Fruit fly (Drosophila melanogaster) whole organism, embryonic: ENCODE data around the gene Gcna.

Experiments used
- Ada2b ChIP-seq: fragments of 200-800 bp; sonication (Bioruptor generic); IDR thresholded peaks from 2 replicates; pipeline ENCODE4 v1.3.6; 2022; ENCODE audit warnings: missing biosample characterization, missing genetic modification characterization
- Awh ChIP-seq: fragments of 200-800 bp; sonication (Bioruptor generic); IDR thresholded peaks from 2 replicates; pipeline ENCODE4, ENCODE4 v1.3.6; 2022; ENCODE audit warnings: missing biosample characterization, missing genetic modification characterization
- BEAF-32 ChIP-seq: fragments of 200-800 bp; sonication (Bioruptor generic); optimal IDR thresholded peaks from 3 replicates; lab custom pipeline; 2017; ENCODE audit warnings: missing biosample characterization, missing genetic modification characterization, mild to moderate bottlenecking, moderate library complexity, missing genetic modification reagents
- CG10979 ChIP-seq: fragments of 200-800 bp; sonication (Bioruptor generic); optimal IDR thresholded peaks from 2 replicates; lab custom pipeline; 2018; ENCODE audit warnings: missing biosample characterization, mild to moderate bottlenecking, missing genetic modification characterization, moderate library complexity
- CG12391 ChIP-seq: fragments of 200-800 bp; sonication (Bioruptor generic); optimal IDR thresholded peaks from 3 replicates; lab custom pipeline; 2018; ENCODE audit warnings: missing biosample characterization, mild to moderate bottlenecking, missing genetic modification characterization, moderate library complexity
- CG12769 ChIP-seq: fragments of 200-800 bp; sonication (Bioruptor generic); optimal IDR thresholded peaks from 2 replicates; lab custom pipeline; 2019; ENCODE audit warnings: missing biosample characterization, mild to moderate bottlenecking, missing genetic modification characterization, moderate library complexity
- CG13296 ChIP-seq: fragments of 200-800 bp; sonication (Bioruptor generic); optimal IDR thresholded peaks from 3 replicates; lab custom pipeline; 2018; ENCODE audit warnings: missing biosample characterization, mild to moderate bottlenecking, missing genetic modification characterization
- CG13894 ChIP-seq: fragments of 200-800 bp; sonication (Bioruptor generic); optimal IDR thresholded peaks from 3 replicates; lab custom pipeline; 2018; ENCODE audit warnings: missing biosample characterization, mild to moderate bottlenecking, missing genetic modification characterization, moderate library complexity
- CG14014 ChIP-seq: fragments of 200-800 bp; sonication (Bioruptor generic); IDR thresholded peaks from 2 replicates; pipeline ENCODE4 v1.3.6; 2022; ENCODE audit warnings: missing biosample characterization, missing genetic modification characterization
- CG14710 ChIP-seq: fragments of 200-800 bp; sonication (Bioruptor generic); optimal IDR thresholded peaks from 3 replicates; lab custom pipeline; 2019; ENCODE audit warnings: missing biosample characterization, mild to moderate bottlenecking, missing genetic modification characterization, moderate library complexity
- CG15269 ChIP-seq: fragments of 200-800 bp; sonication (Bioruptor generic); optimal IDR thresholded peaks from 2 replicates; lab custom pipeline; 2018; ENCODE audit warnings: missing biosample characterization, mild to moderate bottlenecking, missing genetic modification characterization, moderate library complexity
- CG1603 ChIP-seq: fragments of 200-800 bp; sonication (Bioruptor generic); optimal IDR thresholded peaks from 2 replicates; lab custom pipeline; 2019; ENCODE audit warnings: missing biosample characterization, mild to moderate bottlenecking, missing genetic modification characterization, moderate library complexity
- CG17359 ChIP-seq: fragments of 200-800 bp; sonication (Bioruptor generic); optimal IDR thresholded peaks from 3 replicates; lab custom pipeline; 2018; ENCODE audit warnings: missing biosample characterization, mild to moderate bottlenecking, missing genetic modification characterization, moderate library complexity
- CG2202 ChIP-seq: fragments of 200-800 bp; sonication (Bioruptor generic); optimal IDR thresholded peaks from 2 replicates; lab custom pipeline; 2018; ENCODE audit warnings: missing biosample characterization, mild to moderate bottlenecking, missing genetic modification characterization
- CG3065 ChIP-seq: fragments of 200-800 bp; sonication (Bioruptor generic); optimal IDR thresholded peaks from 2 replicates; lab custom pipeline; 2016; ENCODE audit warnings: missing biosample characterization, missing genetic modification characterization
- CG32767 ChIP-seq: fragments of 200-800 bp; sonication (Bioruptor generic); IDR thresholded peaks from 2 replicates; pipeline ENCODE4 v1.3.6; 2022; ENCODE audit warnings: missing biosample characterization, missing genetic modification characterization
- CG42726 ChIP-seq: fragments of 200-800 bp; sonication (Bioruptor generic); IDR thresholded peaks from 2 replicates; pipeline ENCODE4 v1.3.6; 2022; ENCODE audit warnings: missing biosample characterization, missing genetic modification characterization; ENCODE audit not compliant: partially characterized antibody
- CG4404 ChIP-seq: fragments of 200-800 bp; sonication (Bioruptor generic); IDR thresholded peaks from 2 replicates; pipeline ENCODE4 v1.3.6; 2022; ENCODE audit warnings: missing biosample characterization, missing genetic modification characterization
- CG5245 ChIP-seq: fragments of 200-800 bp; sonication (Bioruptor generic); optimal IDR thresholded peaks from 3 replicates; lab custom pipeline; 2016; ENCODE audit warnings: missing biosample characterization, missing genetic modification characterization
- CG5953 ChIP-seq: fragments of 200-800 bp; sonication (Bioruptor generic); IDR thresholded peaks from 2 replicates; pipeline ENCODE4 v1.3.6; 2022; ENCODE audit warnings: missing biosample characterization, missing genetic modification characterization
- CG6175 ChIP-seq: fragments of 200-800 bp; sonication (Bioruptor generic); IDR thresholded peaks from 3 replicates; pipeline ENCODE4 v1.3.6; 2022; ENCODE audit warnings: missing biosample characterization, missing genetic modification characterization
- CG6813 ChIP-seq: fragments of 200-800 bp; sonication (Bioruptor generic); optimal IDR thresholded peaks from 2 replicates; lab custom pipeline; 2017; ENCODE audit warnings: missing biosample characterization, missing genetic modification characterization, mild to moderate bottlenecking, moderate library complexity, missing genetic modification reagents
- CG7357 ChIP-seq: fragments of 200-800 bp; sonication (Bioruptor generic); IDR thresholded peaks from 3 replicates; pipeline ENCODE4 v1.3.6; 2022; ENCODE audit warnings: missing biosample characterization, missing genetic modification characterization
- CG7372 ChIP-seq: fragments of 200-800 bp; sonication (Bioruptor generic); IDR thresholded peaks from 2 replicates; pipeline ENCODE4 v1.3.6; 2022; ENCODE audit warnings: missing biosample characterization, missing genetic modification characterization
- CG7556 ChIP-seq: fragments of 200-800 bp; sonication (Bioruptor generic); optimal IDR thresholded peaks from 2 replicates; lab custom pipeline; 2017; ENCODE audit warnings: missing biosample characterization, mild to moderate bottlenecking, missing genetic modification characterization
- CG9797 ChIP-seq: fragments of 200-800 bp; sonication (Bioruptor generic); optimal IDR thresholded peaks from 3 replicates; lab custom pipeline; 2018; ENCODE audit warnings: missing biosample characterization, mild to moderate bottlenecking, missing genetic modification characterization
- Dbx ChIP-seq: fragments of 200-800 bp; sonication (Bioruptor generic); IDR thresholded peaks from 3 replicates; pipeline ENCODE4 v1.3.6; 2022; ENCODE audit warnings: missing biosample characterization, missing genetic modification characterization
- ERR ChIP-seq: fragments of 200-800 bp; sonication (Bioruptor generic); optimal IDR thresholded peaks from 2 replicates; lab custom pipeline; 2016; ENCODE audit warnings: missing biosample characterization, missing genetic modification characterization
- H15 ChIP-seq: fragments of 200-800 bp; sonication (Bioruptor generic); IDR thresholded peaks from 3 replicates; pipeline ENCODE4 v1.3.6; 2022; ENCODE audit warnings: missing biosample characterization, missing genetic modification characterization
- Jarid2 ChIP-seq: fragments of 200-800 bp; sonication (Bioruptor generic); optimal IDR thresholded peaks from 3 replicates; lab custom pipeline; 2017; ENCODE audit warnings: mild to moderate bottlenecking, missing biosample characterization, missing genetic modification reagents, missing genetic modification characterization
- MESR4 ChIP-seq: fragments of 200-800 bp; sonication (Bioruptor generic); optimal IDR thresholded peaks from 2 replicates; lab custom pipeline; 2018; ENCODE audit warnings: missing biosample characterization, mild to moderate bottlenecking, missing genetic modification characterization, moderate library complexity
- Meics ChIP-seq: fragments of 200-800 bp; sonication (Bioruptor generic); optimal IDR thresholded peaks from 2 replicates; lab custom pipeline; 2017; ENCODE audit warnings: missing biosample characterization, mild to moderate bottlenecking, missing genetic modification characterization
- NC2β ChIP-seq: fragments of 200-800 bp; sonication (Bioruptor generic); optimal IDR thresholded peaks from 2 replicates; lab custom pipeline; 2016; ENCODE audit warnings: missing biosample characterization, missing genetic modification characterization
- Ssrp ChIP-seq: fragments of 200-800 bp; sonication (Bioruptor generic); optimal IDR thresholded peaks from 2 replicates; lab custom pipeline; 2018; ENCODE audit warnings: missing biosample characterization, mild to moderate bottlenecking, missing genetic modification characterization, moderate library complexity
- dan ChIP-seq: fragments of 200-800 bp; sonication (Bioruptor generic); IDR thresholded peaks from 2 replicates; pipeline ENCODE4 v1.3.6; 2022; ENCODE audit warnings: missing biosample characterization, missing genetic modification characterization
- danr ChIP-seq: fragments of 200-800 bp; sonication (Bioruptor generic); IDR thresholded peaks from 2 replicates; pipeline ENCODE4 v1.3.6; 2022; ENCODE audit warnings: missing biosample characterization, missing genetic modification characterization
- emc ChIP-seq: fragments of 200-800 bp; sonication (Bioruptor generic); optimal IDR thresholded peaks from 2 replicates; lab custom pipeline; 2016; ENCODE audit warnings: missing biosample characterization, missing genetic modification characterization
- fd96Cb ChIP-seq: fragments of 200-800 bp; sonication (Bioruptor generic); optimal IDR thresholded peaks from 2 replicates; lab custom pipeline; 2018; ENCODE audit warnings: missing biosample characterization, mild to moderate bottlenecking, missing genetic modification characterization, moderate library complexity
- hbn ChIP-seq: fragments of 200-800 bp; sonication (Bioruptor generic); IDR thresholded peaks from 2 replicates; pipeline ENCODE4 v1.3.6; 2022; ENCODE audit warnings: missing biosample characterization, missing genetic modification characterization; ENCODE audit not compliant: partially characterized antibody
- her ChIP-seq: fragments of 200-800 bp; sonication (Bioruptor generic); optimal IDR thresholded peaks from 2 replicates; lab custom pipeline; 2016; ENCODE audit warnings: missing biosample characterization, missing genetic modification characterization
- ken ChIP-seq: fragments of 200-800 bp; sonication (Bioruptor generic); IDR thresholded peaks from 3 replicates; pipeline ENCODE4 v1.3.6; 2022; ENCODE audit warnings: missing biosample characterization, missing genetic modification characterization
- mam ChIP-seq: fragments of 200-800 bp; sonication (Bioruptor generic); optimal IDR thresholded peaks from 3 replicates; lab custom pipeline; 2016; ENCODE audit warnings: missing biosample characterization, missing genetic modification characterization
- oc ChIP-seq: fragments of 200-800 bp; sonication (Bioruptor generic); optimal IDR thresholded peaks from 2 replicates; lab custom pipeline; 2018; ENCODE audit warnings: missing biosample characterization, mild to moderate bottlenecking, missing genetic modification characterization, moderate library complexity
- pan ChIP-seq, 4 experiments: fragments of >200 bp in 3 of 4; fragments of 200-800 bp in 1 of 4; sonication (Bioruptor generic) in 1 of 4; optimal IDR thresholded peaks in 3 of 4; IDR thresholded peaks in 1 of 4; 2 replicates each; pipeline versions ENCODE4 v1.3.6 to Lab custom; 2017 to 2022; ENCODE audit warnings: missing biosample characterization in 2 of 4, missing genetic modification characterization in 2 of 4, mixed read lengths in 1 of 4
- salm ChIP-seq: fragments of 200-800 bp; sonication (Bioruptor generic); optimal IDR thresholded peaks from 2 replicates; lab custom pipeline; 2018; ENCODE audit warnings: missing biosample characterization, mild to moderate bottlenecking, missing genetic modification characterization
- sens ChIP-seq: fragments of 200-800 bp; sonication (Bioruptor generic); peaks from one replicate; lab custom pipeline; 2016; ENCODE audit warnings: missing biosample characterization, missing genetic modification characterization
- sob ChIP-seq: fragments of 200-800 bp; sonication (Bioruptor generic); IDR thresholded peaks from 2 replicates; pipeline ENCODE4 v1.3.6; 2022; ENCODE audit warnings: missing biosample characterization, missing genetic modification characterization
- tll ChIP-seq, 2 experiments: fragments of 200-800 bp in 1 of 2; fragments of >200 bp in 1 of 2; sonication (Bioruptor generic) in 1 of 2; optimal IDR thresholded peaks; 2 replicates each; lab custom pipeline; 2017 to 2019; ENCODE audit warnings: missing biosample characterization in 2 of 2, missing genetic modification characterization in 2 of 2, mild to moderate bottlenecking in 1 of 2, moderate library complexity in 1 of 2
- ttk ChIP-seq: fragments of 200-800 bp; sonication (Bioruptor generic); IDR thresholded peaks from 2 replicates; pipeline ENCODE4 v2.1.2; 2022; ENCODE audit warnings: missing biosample characterization, missing genetic modification characterization

The Gcna gene

dm6 chrX:1907727-1908264 lies 42.2 kb upstream of the Gcna start, which contains the start of gene mip130 (continued):
- TF ChIP-seq tll (GFP tag; optimal IDR thresholded peaks at IDR 0.05; lab: Kevin White, UChicago) (no peak), CG5245 (GFP tag; lab: Kevin White, UChicago) (no peak), Ssrp (tag; lab: Kevin White, UChicago) (peak; percentile 48), CG13894 (no peak), Meics (GFP tag; lab: Kevin White, UChicago) (peak; percentile 57), CG3065 (GFP tag; lab: Kevin White, UChicago) (no peak), H15 (0 out of 3 replicates have a peak, but pooled peaks have one; percentile 33), dan (GFP tag; lab: Robert Waterston, UW) (no peak), mam (GFP tag; lab: Kevin White, UChicago) (peak; percentile 50), oc (tag; lab: Kevin White, UChicago) (no peak), CG7372 (0 out of 2 replicates have a peak, but pooled peaks have one; percentile 30), CG14014 (peak; percentile 69), CG17359 (peak; percentile 55), pan (optimal IDR thresholded peaks at IDR 0.05; lab: Kevin White, UChicago) (no peak), pan (GFP tag; optimal IDR thresholded peaks at IDR 0.05 in 1 of 2, IDR thresholded peaks at IDR 0.05 in 1 of 2) (peak in 1 of 2 experiments; percentile 60), sob (GFP tag; lab: Robert Waterston, UW) (peak; percentile 64; the same call in 1 of the 2 replicates), ken (GFP tag; lab: Robert Waterston, UW) (no peak), Dbx (GFP tag; lab: Robert Waterston, UW) (no peak), emc (GFP tag; lab: Kevin White, UChicago) (peak; percentile 16), CG32767 (GFP tag; lab: Robert Waterston, UW) (0 out of 2 replicates have a peak, but pooled peaks have one; percentile 36), CG2202 (tag; lab: Kevin White, UChicago) (no peak), CG7357 (GFP tag; lab: Robert Waterston, UW) (no peak), NC2β (GFP tag; lab: Kevin White, UChicago) (no peak), CG13296 (GFP tag; lab: Kevin White, UChicago) (no peak), MESR4 (no peak), danr (GFP tag; lab: Robert Waterston, UW) (0 out of 2 replicates have a peak, but pooled peaks have one; percentile 23), her (no peak), CG12769 (tag; lab: Kevin White, UChicago) (no peak), sens (GFP tag; lab: Kevin White, UChicago) (peak; percentile 88), CG12391 (tag; lab: Kevin White, UChicago) (peak; percentile 65), CG5953 (GFP tag; lab: Robert Waterston, UW) (no peak), CG1603 (tag; lab: Kevin White, UChicago) (peak; percentile 50), hbn (peak; percentile 71), CG7556 (peak; percentile 51), salm (tag; lab: Kevin White, UChicago) (no peak), CG14710 (peak; percentile 32), Awh (no peak), fd96Cb (tag; lab: Kevin White, UChicago) (peak; percentile 30), CG4404 (GFP tag; lab: Robert Waterston, UW) (peak; percentile 8; the same call in 1 of the 2 replicates), BEAF-32 (GFP tag; lab: Kevin White, UChicago) (peak; percentile 80), ERR (GFP tag; lab: Kevin White, UChicago) (peak; percentile 16), ttk (GFP tag; lab: Robert Waterston, UW) (no peak), Ada2b (GFP tag; lab: Robert Waterston, UW) (no peak), CG6813 (GFP tag; lab: Kevin White, UChicago) (no peak), CG10979 (tag; lab: Kevin White, UChicago) (peak; percentile 36), CG9797 (GFP tag; lab: Kevin White, UChicago) (no peak), CG6175 (GFP tag; lab: Robert Waterston, UW) (no peak), Jarid2 (no peak), CG42726 (GFP tag; lab: Robert Waterston, UW) (no peak), CG15269 (tag; lab: Kevin White, UChicago) (peak; percentile 58)
